Worm (Caenorhabditis elegans) whole organism, young adult: Measurements from ENCODE around the gene H20J04.6.

Experiments used
- B0019.2 ChIP-seq: fragments of 200-800 bp; sonication (Bioruptor generic); conservative IDR thresholded peaks from 2 replicates; pipeline ENCODE4 v1.3.6; 2022; ENCODE audit warnings: missing genetic modification reagents, missing genetic modification characterization, missing compliant biosample characterization
- C06A6.2 ChIP-seq: fragments of 200-800 bp; sonication (Bioruptor generic); conservative IDR thresholded peaks from 2 replicates; pipeline ENCODE4 v1.3.6; 2022; ENCODE audit warnings: missing genetic modification characterization, missing compliant biosample characterization
- F49E8.2 ChIP-seq: sonication (generic microtip); optimal IDR thresholded peaks from 3 replicates; lab custom pipeline; 2017; ENCODE audit warnings: missing genetic modification characterization, mild to moderate bottlenecking, missing compliant biosample characterization, antibody characterized with exemption, moderate library complexity; ENCODE audit not compliant: insufficient read depth
- Y67H2A.10 ChIP-seq: fragments of 200-800 bp; sonication (Bioruptor generic); conservative IDR thresholded peaks from 2 replicates; pipeline ENCODE4 v1.3.6; 2022; ENCODE audit warnings: missing genetic modification reagents, missing genetic modification characterization, missing compliant biosample characterization
- chd-7 ChIP-seq: sonication (generic microtip); optimal IDR thresholded peaks from 2 replicates; lab custom pipeline; 2016; ENCODE audit warnings: mild to moderate bottlenecking, missing genetic modification characterization, moderate library complexity, missing compliant biosample characterization
- efl-1 ChIP-seq: fragments of 150-350 bp; optimal IDR thresholded peaks from 2 replicates; lab custom pipeline; 2014; ENCODE audit warnings: missing biosample characterization, missing genetic modification reagents, missing genetic modification characterization
- hlh-12 ChIP-seq: sonication (generic microtip); optimal IDR thresholded peaks from 2 replicates; lab custom pipeline; 2016; ENCODE audit warnings: missing genetic modification characterization, missing compliant biosample characterization
- mcd-1 ChIP-seq: fragments of 200-800 bp; sonication (Bioruptor generic); IDR thresholded peaks from 2 replicates; pipeline ENCODE4 v1.3.6; 2022; ENCODE audit warnings: missing genetic modification reagents, missing genetic modification characterization, missing compliant biosample characterization
- nfya-1 ChIP-seq: sonication (generic microtip); optimal IDR thresholded peaks from 2 replicates; lab custom pipeline; 2017; ENCODE audit warnings: antibody characterized with exemption, missing compliant biosample characterization, missing genetic modification characterization, borderline replicate concordance; ENCODE audit not compliant: insufficient read depth
- nhr-27 ChIP-seq: fragments of 200-800 bp; sonication (Bioruptor generic); optimal IDR thresholded peaks from 2 replicates; lab custom pipeline; 2018; ENCODE audit warnings: mild to moderate bottlenecking, missing genetic modification characterization, moderate library complexity, missing compliant biosample characterization
- repo-1 ChIP-seq: sonication (generic microtip); optimal IDR thresholded peaks from 2 replicates; lab custom pipeline; 2017; ENCODE audit warnings: mild to moderate bottlenecking, missing genetic modification characterization, missing compliant biosample characterization
- unc-62 ChIP-seq: fragments of 150-350 bp; optimal IDR thresholded peaks from 2 replicates; lab custom pipeline; 2014; ENCODE audit warnings: missing biosample characterization, missing genetic modification reagents, missing genetic modification characterization
- ztf-26 ChIP-seq: sonication (generic microtip); optimal IDR thresholded peaks from 2 replicates; lab custom pipeline; 2017; ENCODE audit warnings: missing genetic modification characterization, missing compliant biosample characterization

ce11 chrII:4321766-4322165, 1.3 kb upstream of the H20J04.6 start, which contains the start of gene Y52E8A.1:
- TF ChIP-seq C06A6.2: no peak
- no peak for TF ChIP-seq repo-1 (tag; lab: Kevin White, UChicago)
- no peak for TF ChIP-seq Y67H2A.10
- no peak for TF ChIP-seq ztf-26 (tag; lab: Kevin White, UChicago)
- no peak for TF ChIP-seq chd-7 (tag; lab: Kevin White, UChicago)
- TF ChIP-seq B0019.2 (GFP tag; lab: Robert Waterston, UW): no peak
- no peak for TF ChIP-seq nhr-27 (tag; lab: Kevin White, UChicago)
- no peak for TF ChIP-seq F49E8.2
- no peak for TF ChIP-seq efl-1
- TF ChIP-seq unc-62 (GFP tag; lab: Kevin White, UChicago): no peak
- TF ChIP-seq hlh-12 (tag; lab: Kevin White, UChicago): no peak
- no peak for TF ChIP-seq mcd-1 (GFP tag; lab: Robert Waterston, UW)
- no peak for TF ChIP-seq nfya-1
